Fruit fly (Drosophila melanogaster) whole organism, wandering third instar larva: ENCODE data around the gene kay.

Experiments used
- Jra ChIP-seq: sonication (Bioruptor generic); optimal IDR thresholded peaks from 2 replicates; lab custom pipeline; 2016; ENCODE audit warnings: missing biosample characterization, missing genetic modification characterization
- Mio ChIP-seq: sonication (Bioruptor generic); optimal IDR thresholded peaks from 2 replicates; lab custom pipeline; 2016; ENCODE audit warnings: missing biosample characterization, missing genetic modification characterization
- fru ChIP-seq: fragments of 200-800 bp; sonication (Bioruptor generic); optimal IDR thresholded peaks from 3 replicates; lab custom pipeline; 2016; ENCODE audit warnings: missing biosample characterization, mild to moderate bottlenecking, missing genetic modification characterization
- sage ChIP-seq: fragments of 200-800 bp; sonication (Bioruptor generic); optimal IDR thresholded peaks from 2 replicates; lab custom pipeline; 2016; ENCODE audit warnings: missing biosample characterization, mild to moderate bottlenecking, missing genetic modification characterization

DNA sequence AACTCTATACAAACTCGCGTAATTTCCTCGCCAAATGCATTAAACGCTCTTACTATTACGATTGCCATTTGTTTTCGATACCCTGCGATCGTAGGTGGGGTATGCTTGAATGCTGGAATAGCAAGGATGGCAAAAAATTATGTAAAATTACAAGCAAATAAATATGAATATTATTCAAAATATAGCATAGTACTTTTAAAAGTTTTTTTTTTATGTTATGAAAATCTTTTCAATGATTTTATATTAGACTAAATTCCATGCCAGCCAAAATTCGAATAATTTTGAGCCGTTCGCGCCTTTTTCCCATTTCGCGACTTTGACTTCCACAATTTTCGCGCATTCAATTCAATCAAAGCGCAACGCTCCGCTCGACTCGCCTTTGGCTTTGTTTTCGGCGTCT, 9.6 kb upstream of the kay start:
- TF ChIP-seq Jra (GFP tag; lab: Kevin White, UChicago) (no peak), fru (GFP tag; lab: Kevin White, UChicago) (no peak), Mio (GFP tag; lab: Kevin White, UChicago) (no peak), sage (GFP tag; lab: Kevin White, UChicago) (no peak)
